Worm (Caenorhabditis elegans): ENCODE data around the gene rgs-6.

Gene rgs-6

ce11 chrX:5764739-5765138, 31.2 kb upstream of the rgs-6 start:
- TF ChIP-seq unc-62 (GFP tag; optimal IDR thresholded peaks at IDR 0.05 in 1 of 2): peak in 1 of 2 experiments; percentile 82
- no peak for TF ChIP-seq unc-62 (tag; optimal IDR thresholded peaks at IDR 0.05)
- no peak for TF ChIP-seq fos-1 (tag; optimal IDR thresholded peaks at IDR 0.05)
- TF ChIP-seq mxl-2 (GFP tag; conservative IDR thresholded peaks at IDR 0.05): no peak
- no peak for TF ChIP-seq attf-4 (tag; optimal IDR thresholded peaks at IDR 0.05)
- TF ChIP-seq aly-2 (tag; optimal IDR thresholded peaks at IDR 0.05): no peak
- TF ChIP-seq dmd-9 (GFP tag; IDR thresholded peaks at IDR 0.05): no peak
- no peak for TF ChIP-seq lin-15B (tag; optimal IDR thresholded peaks at IDR 0.05)
- no peak for TF ChIP-seq ztf-7 (tag; optimal IDR thresholded peaks at IDR 0.05)
- no peak for TF ChIP-seq lim-7 (GFP tag; IDR thresholded peaks at IDR 0.05)
- TF ChIP-seq spr-3 (GFP tag; optimal IDR thresholded peaks at IDR 0.05): no peak
- TF ChIP-seq lin-39 (tag; optimal IDR thresholded peaks at IDR 0.05): no peak
- TF ChIP-seq daf-12 (tag; optimal IDR thresholded peaks at IDR 0.05): no peak
- TF ChIP-seq nhr-25 (tag; optimal IDR thresholded peaks at IDR 0.05; ENCODE audit: borderline replicate concordance, insufficient read depth): no peak
- TF ChIP-seq tra-1 (GFP tag; IDR thresholded peaks at IDR 0.05): no peak
- no peak for TF ChIP-seq ztf-11 (tag; optimal IDR thresholded peaks at IDR 0.05)
- no peak for TF ChIP-seq madf-9 (GFP tag; conservative IDR thresholded peaks at IDR 0.05)
- TF ChIP-seq hlh-30 (tag; optimal IDR thresholded peaks at IDR 0.05; ENCODE audit: insufficient read depth): no peak
- no peak for TF ChIP-seq unc-39 (tag; optimal IDR thresholded peaks at IDR 0.05)
- no peak for TF ChIP-seq zip-11 (GFP tag; IDR thresholded peaks at IDR 0.05)
- TF ChIP-seq snpc-4 (tag; optimal IDR thresholded peaks at IDR 0.05): no peak
- TF ChIP-seq Y48G9A.11 (GFP tag; IDR thresholded peaks at IDR 0.05): no peak
- TF ChIP-seq daf-16 (GFP tag; optimal IDR thresholded peaks at IDR 0.05): no peak
- TF ChIP-seq daf-16 (tag; optimal IDR thresholded peaks at IDR 0.05): no peak
- TF ChIP-seq Y75B8A.6 (GFP tag; IDR thresholded peaks at IDR 0.05): no peak
- no peak for TF ChIP-seq nhr-102 (tag; optimal IDR thresholded peaks at IDR 0.05)
- no peak for TF ChIP-seq F44E2.7 (GFP tag; IDR thresholded peaks at IDR 0.05)
- TF ChIP-seq lin-38 (GFP tag; IDR thresholded peaks at IDR 0.05): no peak
- TF ChIP-seq hmg-1.1 (GFP tag; IDR thresholded peaks at IDR 0.05): 0 out of 2 replicates have a peak, but pooled peaks have one; percentile 51
- TF ChIP-seq rbr-2 (tag; optimal IDR thresholded peaks at IDR 0.05): peak; percentile 14
- no peak for TF ChIP-seq daf-8 (GFP tag; IDR thresholded peaks at IDR 0.05)
- no peak for TF ChIP-seq lir-3 (tag; optimal IDR thresholded peaks at IDR 0.05)
- no peak for TF ChIP-seq jun-1 (tag; optimal IDR thresholded peaks at IDR 0.05)
- peak; percentile 8 for TF ChIP-seq dve-1 (tag; optimal IDR thresholded peaks at IDR 0.05; ENCODE audit: insufficient read depth)

DNA sequence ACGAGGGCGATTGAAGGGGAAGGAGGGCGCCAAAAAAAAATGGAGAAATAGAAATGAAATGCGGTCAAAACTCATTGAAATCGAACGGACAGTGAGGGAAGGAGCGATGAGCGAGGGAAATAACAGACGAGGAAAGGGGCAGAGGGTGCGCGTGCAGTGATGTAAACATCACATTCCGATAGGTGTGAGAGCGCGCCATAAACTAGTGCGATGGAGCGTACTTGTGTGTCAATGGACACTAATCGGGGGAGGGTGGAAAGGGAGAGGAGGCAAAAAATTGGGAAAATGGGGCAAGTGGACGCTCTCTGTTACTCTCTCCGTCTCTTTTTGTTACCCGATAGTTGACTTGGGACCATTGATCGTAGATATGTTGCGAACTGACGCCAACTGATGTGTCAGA, 30.3 kb upstream of the rgs-6 start:
- TF ChIP-seq egl-43 (GFP tag; IDR thresholded peaks at IDR 0.05) (peak; percentile 76; the same call in 1 of the 2 replicates), lsy-2 (tag; optimal IDR thresholded peaks at IDR 0.05) (peak in 1 of 2 experiments; percentile 35), spr-1 (tag; optimal IDR thresholded peaks at IDR 0.05) (peak; percentile 12), daf-19 (GFP tag; conservative IDR thresholded peaks at IDR 0.05) (no peak), ctbp-1 (GFP tag; IDR thresholded peaks at IDR 0.05) (peak; percentile 54; the same call in 1 of the 2 replicates), dmd-8 (GFP tag; IDR thresholded peaks at IDR 0.05) (no peak), lin-38 (GFP tag; IDR thresholded peaks at IDR 0.05) (peak; percentile 57; the same call in 1 of the 2 replicates), nhr-237 (tag; optimal IDR thresholded peaks at IDR 0.05) (no peak), nhr-11 (tag; optimal IDR thresholded peaks at IDR 0.05) (peak; percentile 75), nhr-28 (tag; optimal IDR thresholded peaks at IDR 0.05) (peak; percentile 67), hlh-11 (tag; optimal IDR thresholded peaks at IDR 0.05) (peak; percentile 76), unc-62 (GFP tag; optimal IDR thresholded peaks at IDR 0.05 in 1 of 2) (peak in 1 of 2 experiments; percentile 28), unc-62 (tag; optimal IDR thresholded peaks at IDR 0.05) (no peak), zfp-2 (tag; optimal IDR thresholded peaks at IDR 0.05) (no peak), rbr-2 (tag; optimal IDR thresholded peaks at IDR 0.05) (peak; percentile 50), mep-1 (tag; optimal IDR thresholded peaks at IDR 0.05) (peak; percentile 75), hlh-30 (tag; optimal IDR thresholded peaks at IDR 0.05; ENCODE audit: insufficient read depth) (peak; percentile 82), nhr-25 (tag; optimal IDR thresholded peaks at IDR 0.05; ENCODE audit: borderline replicate concordance, insufficient read depth) (peak; percentile 44), vab-7 (GFP tag; IDR thresholded peaks at IDR 0.05) (0 out of 2 replicates have a peak, but pooled peaks have one; percentile 23), aha-1 (tag) (peak; percentile 96), dve-1 (tag; optimal IDR thresholded peaks at IDR 0.05; ENCODE audit: insufficient read depth) (peak; percentile 42), nhr-6 (tag; optimal IDR thresholded peaks at IDR 0.05) (peak; percentile 37), hmg-1.1 (GFP tag; IDR thresholded peaks at IDR 0.05) (peak; percentile 58; the same call in 1 of the 2 replicates), unc-130 (GFP tag; optimal IDR thresholded peaks at IDR 0.05) (no peak), pha-4 (GFP tag; IDR thresholded peaks at IDR 0.05) (no peak), pha-4 (tag; optimal IDR thresholded peaks at IDR 0.05) (peak; percentile 90)

Measured in whole organism, L4 larva.